Worm (Caenorhabditis elegans) whole organism, late embryonic: ENCODE measurements around the gene F11A10.5.

Source experiments
- K09A11.1 ChIP-seq: sonication (generic microtip); optimal IDR thresholded peaks from 2 replicates; lab custom pipeline; 2017; ENCODE audit warnings: antibody characterized with exemption, mild to moderate bottlenecking, missing genetic modification characterization, missing compliant biosample characterization; ENCODE audit not compliant: insufficient read depth
- ama-1 ChIP-seq: fragments of 150-350 bp; optimal IDR thresholded peaks from 2 replicates; lab custom pipeline; 2014
- ceh-19 ChIP-seq: fragments of 200-800 bp; sonication (Bioruptor generic); optimal IDR thresholded peaks from 2 replicates; lab custom pipeline; 2018; ENCODE audit warnings: mild to moderate bottlenecking, missing genetic modification characterization, missing compliant biosample characterization
- ceh-24 ChIP-seq: sonication (generic microtip); optimal IDR thresholded peaks from 2 replicates; lab custom pipeline; 2016; ENCODE audit warnings: mild to moderate bottlenecking, missing genetic modification characterization, missing compliant biosample characterization
- ceh-30 ChIP-seq: fragments of 150-350 bp; optimal IDR thresholded peaks from 2 replicates; lab custom pipeline; 2014; ENCODE audit warnings: missing biosample characterization, missing genetic modification characterization
- eyg-1 ChIP-seq: sonication (generic microtip); optimal IDR thresholded peaks from 2 replicates; lab custom pipeline; 2016; ENCODE audit warnings: missing genotype, missing genetic modification characterization, missing compliant biosample characterization
- fkh-10 ChIP-seq: fragments of 150-350 bp; optimal IDR thresholded peaks from 2 replicates; lab custom pipeline; 2014; ENCODE audit warnings: missing biosample characterization, missing genetic modification reagents, missing genetic modification characterization
- hlh-6 ChIP-seq: sonication (generic microtip); optimal IDR thresholded peaks from 2 replicates; lab custom pipeline; 2016; ENCODE audit warnings: missing genotype, missing genetic modification characterization, missing compliant biosample characterization
- nhr-11 ChIP-seq: fragments of 150-350 bp; optimal IDR thresholded peaks from 2 replicates; lab custom pipeline; 2014; ENCODE audit warnings: missing biosample characterization, missing genetic modification characterization
- pqm-1 ChIP-seq: sonication (generic microtip); optimal IDR thresholded peaks from 2 replicates; lab custom pipeline; 2016; ENCODE audit warnings: missing genetic modification characterization, missing compliant biosample characterization
- rnt-1 ChIP-seq: sonication (generic microtip); optimal IDR thresholded peaks from 2 replicates; lab custom pipeline; 2016; ENCODE audit warnings: missing genetic modification characterization, missing compliant biosample characterization
- tbx-2 ChIP-seq: sonication (generic microtip); optimal IDR thresholded peaks from 2 replicates; lab custom pipeline; 2016; ENCODE audit warnings: missing genetic modification characterization, missing compliant biosample characterization
- unc-55 ChIP-seq: sonication (generic microtip); optimal IDR thresholded peaks from 2 replicates; lab custom pipeline; 2017; ENCODE audit warnings: missing biosample characterization, missing genetic modification reagents, missing genetic modification characterization

- TF ChIP-seq ceh-24 = no peak
- TF ChIP-seq ceh-19 (GFP tag; lab: Kevin White, UChicago) = no peak
- TF ChIP-seq ceh-30 = no peak
- TF ChIP-seq K09A11.1 (tag; lab: Kevin White, UChicago) = no peak
- no peak for TF ChIP-seq tbx-2 (tag; lab: Kevin White, UChicago)
- no peak for TF ChIP-seq rnt-1 (tag; lab: Kevin White, UChicago)
- TF ChIP-seq hlh-6 (tag; lab: Kevin White, UChicago) = no peak
- TF ChIP-seq ama-1 = no peak
- no peak for TF ChIP-seq pqm-1 (tag; lab: Kevin White, UChicago)
- TF ChIP-seq fkh-10 (GFP tag; lab: Kevin White, UChicago) = no peak
- TF ChIP-seq eyg-1 = no peak
- no peak for TF ChIP-seq unc-55 (GFP tag; lab: Kevin White, UChicago)
- TF ChIP-seq nhr-11 = no peak
These were observed 14.9 kb upstream of the F11A10.5 start, which contains the start of gene lex-1 for ce11 chrIV:12078907-12079523.
